Fruit fly (Drosophila melanogaster) whole organism, wandering third instar larva: Measurements from ENCODE around the gene CG34012.
"Not testable (repeated sequence)": the region's sequence is repeated elsewhere in the genome, so short reads cannot be mapped to it uniquely, and the experiment has no call there.

ENCODE experiments used
- Abd-B ChIP-seq: fragments of >200 bp; optimal IDR thresholded peaks from 2 replicates; lab custom pipeline; 2017; ENCODE audit warnings: missing biosample characterization, missing genetic modification characterization
- CG32264 ChIP-seq: fragments of 200-800 bp; sonication (Bioruptor generic); optimal IDR thresholded peaks from 2 replicates; lab custom pipeline; 2016; ENCODE audit warnings: missing biosample characterization, missing genetic modification characterization
- Dfd ChIP-seq: fragments of >200 bp; optimal IDR thresholded peaks from 2 replicates; lab custom pipeline; 2017; ENCODE audit warnings: missing biosample characterization, missing genetic modification characterization
- Dif ChIP-seq: fragments of 200-275, 200-300 bp; sonication (Bioruptor generic); optimal IDR thresholded peaks from 2 replicates; lab custom pipeline; 2018; ENCODE audit warnings: missing biosample characterization, missing genetic modification characterization; ENCODE audit not compliant: partially characterized antibody
- GATAd ChIP-seq: sonication (Bioruptor generic); optimal IDR thresholded peaks from 2 replicates; lab custom pipeline; 2016; ENCODE audit warnings: missing biosample characterization, missing genetic modification characterization
- HLH106 ChIP-seq: fragments of 200-800 bp; optimal IDR thresholded peaks from 3 replicates; lab custom pipeline; 2019; ENCODE audit warnings: missing biosample characterization, mild to moderate bottlenecking, missing genetic modification characterization, moderate library complexity
- Hnf4 ChIP-seq: fragments of 200-800 bp; sonication (Bioruptor generic); optimal IDR thresholded peaks from 2 replicates; lab custom pipeline; 2016; ENCODE audit warnings: missing biosample characterization, mild to moderate bottlenecking, missing genetic modification characterization
- Hr78 ChIP-seq: fragments of >200 bp; optimal IDR thresholded peaks from 2 replicates; lab custom pipeline; 2017; ENCODE audit warnings: missing biosample characterization, missing genetic modification characterization
- Hr83 ChIP-seq: fragments of 200-300 bp; sonication (Bioruptor generic); optimal IDR thresholded peaks from 2 replicates; lab custom pipeline; 2016; ENCODE audit warnings: missing biosample characterization, mild to moderate bottlenecking, missing genetic modification characterization, moderate library complexity; ENCODE audit not compliant: poor library complexity, severe bottlenecking
- Jra ChIP-seq: sonication (Bioruptor generic); optimal IDR thresholded peaks from 2 replicates; lab custom pipeline; 2016; ENCODE audit warnings: missing biosample characterization, missing genetic modification characterization
- Mio ChIP-seq: sonication (Bioruptor generic); optimal IDR thresholded peaks from 2 replicates; lab custom pipeline; 2016; ENCODE audit warnings: missing biosample characterization, missing genetic modification characterization
- N ChIP-seq: fragments of >200 bp; optimal IDR thresholded peaks from 2 replicates; lab custom pipeline; 2018; ENCODE audit warnings: missing biosample characterization, missing external identifiers, missing genetic modification characterization
- Rel ChIP-seq, 2 experiments: fragments of 200-800 bp; sonication (Bioruptor generic) in 1 of 2; optimal IDR thresholded peaks; 2 replicates in 1 of 2; 3 replicates in 1 of 2; lab custom pipeline; 2016 to 2019; ENCODE audit warnings: mild to moderate bottlenecking in 2 of 2, missing biosample characterization in 2 of 2, missing genetic modification characterization in 2 of 2, moderate library complexity in 1 of 2
- Sp1 ChIP-seq: fragments of 200-800 bp; sonication (Bioruptor generic); optimal IDR thresholded peaks from 3 replicates; lab custom pipeline; 2019; ENCODE audit warnings: missing biosample characterization, mild to moderate bottlenecking, missing genetic modification characterization, moderate library complexity
- Vsx2 ChIP-seq: fragments of 200-300, 225-300 bp; sonication (Bioruptor generic); optimal IDR thresholded peaks from 2 replicates; lab custom pipeline; 2018; ENCODE audit warnings: missing biosample characterization, missing genetic modification characterization; ENCODE audit not compliant: partially characterized antibody
- brk ChIP-seq: fragments of 200-800 bp; sonication (Bioruptor generic); optimal IDR thresholded peaks from 2 replicates; lab custom pipeline; 2016; ENCODE audit warnings: missing biosample characterization, mild to moderate bottlenecking, missing genetic modification characterization
- dmrt93B ChIP-seq: fragments of 200-800 bp; sonication (Bioruptor generic); optimal IDR thresholded peaks from 2 replicates; lab custom pipeline; 2018; ENCODE audit warnings: missing biosample characterization, mild to moderate bottlenecking, missing genetic modification characterization
- dsf ChIP-seq: sonication (Bioruptor generic); optimal IDR thresholded peaks from 2 replicates; lab custom pipeline; 2016; ENCODE audit warnings: missing biosample characterization, missing genetic modification characterization, borderline replicate concordance
- ey ChIP-seq: fragments of 200-800 bp; sonication (Bioruptor generic); optimal IDR thresholded peaks from 2 replicates; lab custom pipeline; 2016; ENCODE audit warnings: missing biosample characterization, missing genetic modification characterization
- h ChIP-seq: fragments of 200-800 bp; sonication (Bioruptor generic); optimal IDR thresholded peaks from 3 replicates; lab custom pipeline; 2016; ENCODE audit warnings: missing biosample characterization, mild to moderate bottlenecking, missing genetic modification characterization
- jim ChIP-seq: fragments of 175-275, 200-325 bp; sonication (Bioruptor generic); optimal IDR thresholded peaks from 2 replicates; lab custom pipeline; 2016; ENCODE audit warnings: missing biosample characterization, mild to moderate bottlenecking, missing genetic modification characterization
- pan ChIP-seq: fragments of >200 bp; optimal IDR thresholded peaks from 2 replicates; lab custom pipeline; 2017
- psq ChIP-seq: fragments of 200-800 bp; sonication (Bioruptor generic); optimal IDR thresholded peaks from 3 replicates; lab custom pipeline; 2017; ENCODE audit warnings: missing biosample characterization, mild to moderate bottlenecking, missing genetic modification characterization, moderate library complexity
- rgr ChIP-seq: fragments of 200-800 bp; sonication (Bioruptor generic); optimal IDR thresholded peaks from 3 replicates; lab custom pipeline; 2016; ENCODE audit warnings: missing biosample characterization, mild to moderate bottlenecking, missing genetic modification characterization
- sage ChIP-seq: fragments of 200-800 bp; sonication (Bioruptor generic); optimal IDR thresholded peaks from 2 replicates; lab custom pipeline; 2016; ENCODE audit warnings: missing biosample characterization, mild to moderate bottlenecking, missing genetic modification characterization
- sv ChIP-seq: fragments of 200-800 bp; sonication (Bioruptor generic); optimal IDR thresholded peaks from 3 replicates; lab custom pipeline; 2016; ENCODE audit warnings: missing biosample characterization, missing genetic modification characterization
- tai ChIP-seq: sonication (Bioruptor generic); optimal IDR thresholded peaks from 2 replicates; lab custom pipeline; 2016; ENCODE audit warnings: missing biosample characterization, missing genetic modification characterization
- usp ChIP-seq: fragments of >200 bp; optimal IDR thresholded peaks from 2 replicates; lab custom pipeline; 2017; ENCODE audit warnings: missing biosample characterization, missing genetic modification characterization
- woc ChIP-seq: sonication (Bioruptor generic); optimal IDR thresholded peaks from 2 replicates; lab custom pipeline; 2016; ENCODE audit warnings: missing biosample characterization, mild to moderate bottlenecking, missing genetic modification characterization

The CG34012 gene

dm6 chr3L:11134886-11135285 is 25.6 kb upstream of the CG34012 start, which contains the start of gene CG14143:
CG14143 (plus strand) TSS chr3L:11134987.
- not testable (repeated sequence) for TF ChIP-seq Vsx2; CG32264 (GFP tag; lab: Kevin White, UChicago); usp (GFP tag; lab: Kevin White, UChicago)

DNA sequence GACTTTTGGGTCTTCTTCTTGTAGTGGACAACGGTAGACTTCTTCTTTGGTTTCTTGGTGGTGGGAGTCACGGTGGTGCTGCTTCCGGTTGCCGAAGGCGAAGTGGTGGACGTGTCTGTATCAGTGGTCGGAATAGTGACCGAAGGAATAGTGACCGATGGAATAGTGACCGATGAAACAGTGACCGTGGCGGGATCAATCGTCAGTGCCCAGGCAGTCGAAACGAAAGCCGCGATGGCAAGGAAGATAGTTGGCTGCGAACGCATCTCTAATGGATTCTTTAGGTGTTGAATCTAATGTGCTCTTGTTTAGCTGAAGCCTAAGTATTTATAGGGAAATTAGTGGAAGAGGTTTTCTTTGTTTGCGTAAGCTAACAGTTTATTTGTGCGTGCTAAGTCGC is 22.8 kb upstream of the CG34012 start, which contains the start of gene CG32074:
Gene CG32074, minus strand, starts transcription at position 268 of the 400 bp plus-strand sequence.
- not testable (repeated sequence) for TF ChIP-seq Dif; Dfd (GFP tag; lab: Kevin White, UChicago); rgr (GFP tag; lab: Kevin White, UChicago)
- TF ChIP-seq, all 38 proteins: peak for 0; not testable (repeated sequence) for 38

dm6 chr3L:11130535-11130934 is 21.2 kb upstream of the CG34012 start, which contains the start of gene nol:
nol (plus strand) TSS chr3L:11130835.
- TF ChIP-seq dsf = no peak
- no peak for TF ChIP-seq sv (GFP tag; lab: Kevin White, UChicago)
- TF ChIP-seq Dif = no peak
- no peak for TF ChIP-seq N (GFP tag; lab: Kevin White, UChicago)
- TF ChIP-seq brk = no peak
- TF ChIP-seq h = no peak
- TF ChIP-seq dmrt93B = no peak
- TF ChIP-seq Vsx2 = no peak
- TF ChIP-seq psq (GFP tag; lab: Kevin White, UChicago) = no peak
- no peak for TF ChIP-seq Mio (GFP tag; lab: Kevin White, UChicago)
- TF ChIP-seq CG32264 (GFP tag; lab: Kevin White, UChicago) = no peak
- no peak for TF ChIP-seq Rel (GFP tag; optimal IDR thresholded peaks at IDR 0.05; lab: Kevin White, UChicago)
- no peak for TF ChIP-seq Rel (tag; optimal IDR thresholded peaks at IDR 0.05; lab: Kevin White, UChicago)
- TF ChIP-seq Abd-B (GFP tag; lab: Kevin White, UChicago) = no peak
- TF ChIP-seq usp (GFP tag; lab: Kevin White, UChicago) = no peak
- TF ChIP-seq tai (GFP tag; lab: Kevin White, UChicago) = no peak
- TF ChIP-seq ey (GFP tag; lab: Kevin White, UChicago) = no peak

DNA sequence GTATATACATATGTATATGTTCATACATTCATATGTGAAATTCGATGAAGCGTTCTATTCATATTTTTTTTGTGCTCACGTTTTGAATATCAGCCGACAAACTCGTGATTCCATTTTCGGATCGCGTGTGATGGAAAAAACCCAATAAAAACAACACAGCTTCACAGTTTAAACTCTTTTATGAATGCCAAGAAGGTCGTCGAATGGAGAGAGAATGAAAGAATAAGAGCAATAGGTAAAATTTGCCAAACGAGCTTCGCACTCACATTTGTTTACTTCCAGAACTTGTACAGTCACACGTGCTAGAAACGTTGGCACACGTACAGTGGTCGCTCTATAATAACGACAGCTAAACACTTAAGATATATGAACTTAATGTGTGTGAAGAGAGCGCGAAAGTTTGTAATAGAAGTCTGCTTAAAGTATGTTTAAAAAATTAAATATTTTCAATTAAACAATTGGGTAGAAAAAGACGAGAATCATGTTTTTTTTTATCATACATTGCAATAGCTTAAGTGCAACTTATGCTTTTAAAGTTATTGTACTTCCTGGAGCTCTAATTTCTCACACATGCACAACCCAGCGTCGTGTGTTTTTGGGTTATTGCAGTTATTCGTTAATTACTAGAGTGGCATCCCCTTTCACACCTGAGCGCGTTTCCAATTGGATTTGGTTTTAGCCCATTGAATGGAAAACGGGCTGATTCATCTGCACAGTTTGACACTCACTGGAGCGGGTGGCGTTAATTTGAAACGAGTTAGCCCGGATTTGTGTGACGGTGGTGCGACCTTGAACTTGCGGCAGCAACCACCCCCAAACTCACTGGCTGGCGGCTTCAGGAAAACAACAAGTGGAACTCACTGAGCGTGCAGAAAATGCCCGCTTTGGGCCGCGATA is 16.6 kb upstream of the CG34012 start:
- TF ChIP-seq Sp1 (GFP tag; lab: Kevin White, UChicago) (no peak), dmrt93B (no peak), pan (lab: Kevin White, UChicago) (no peak), Jra (no peak), Hr78 (GFP tag; lab: Kevin White, UChicago) (no peak), GATAd (GFP tag; lab: Kevin White, UChicago) (no peak), h (no peak), usp (GFP tag; lab: Kevin White, UChicago) (no peak), Rel (GFP tag; optimal IDR thresholded peaks at IDR 0.05; lab: Kevin White, UChicago) (no peak), Rel (tag; optimal IDR thresholded peaks at IDR 0.05; lab: Kevin White, UChicago) (no peak), dsf (no peak), Mio (GFP tag; lab: Kevin White, UChicago) (no peak), woc (GFP tag; lab: Kevin White, UChicago) (no peak), CG32264 (GFP tag; lab: Kevin White, UChicago) (no peak)

dm6 chr3L:11124841-11125240 is 15.5 kb upstream of the CG34012 start:
- TF ChIP-seq tai (GFP tag; lab: Kevin White, UChicago) = no peak
- no peak for TF ChIP-seq CG32264 (GFP tag; lab: Kevin White, UChicago)
- no peak for TF ChIP-seq rgr (GFP tag; lab: Kevin White, UChicago)
- no peak for TF ChIP-seq Hr83
- no peak for TF ChIP-seq ey (GFP tag; lab: Kevin White, UChicago)
- no peak for TF ChIP-seq h
- no peak for TF ChIP-seq jim (GFP tag; lab: Kevin White, UChicago)
- no peak for TF ChIP-seq sage (GFP tag; lab: Kevin White, UChicago)
- no peak for TF ChIP-seq Hnf4 (GFP tag; lab: Kevin White, UChicago)
- TF ChIP-seq HLH106 (tag; lab: Kevin White, UChicago) = no peak
- no peak for TF ChIP-seq Sp1 (GFP tag; lab: Kevin White, UChicago)
- TF ChIP-seq Rel (GFP tag; optimal IDR thresholded peaks at IDR 0.05; lab: Kevin White, UChicago) = no peak
- no peak for TF ChIP-seq Rel (tag; optimal IDR thresholded peaks at IDR 0.05; lab: Kevin White, UChicago)
- no peak for TF ChIP-seq N (GFP tag; lab: Kevin White, UChicago)
